Fruit fly (Drosophila melanogaster) whole organism, prepupa: ENCODE measurements around the gene RfC38.

Experiments
- CG11902 ChIP-seq: fragments of 200-800 bp; sonication (Bioruptor generic); optimal IDR thresholded peaks from 3 replicates; lab custom pipeline; 2016; ENCODE audit warnings: missing biosample characterization, missing genetic modification characterization
- Hr39 ChIP-seq: fragments of 200-800 bp; sonication (Bioruptor generic); optimal IDR thresholded peaks from 2 replicates; lab custom pipeline; 2016; ENCODE audit warnings: missing biosample characterization, missing genetic modification characterization
- dsx ChIP-seq: fragments of 200-800 bp; optimal IDR thresholded peaks from 3 replicates; lab custom pipeline; 2019; ENCODE audit warnings: missing biosample characterization, mild to moderate bottlenecking, missing genetic modification characterization, moderate library complexity; ENCODE audit not compliant: poor library complexity, severe bottlenecking

- TF ChIP-seq Hr39 (GFP tag; lab: Kevin White, UChicago) (no peak), CG11902 (no peak), dsx (GFP tag; lab: Kevin White, UChicago) (no peak)
Measured at dm6 chr2L:11086357-11086924, 44.0 kb downstream of the RfC38 start, which contains the start of gene CG16854.
